Worm (Caenorhabditis elegans): ENCODE measurements around the gene Y14H12A.2.

ce11 chrII:3990706-3991105 lies 1.2 kb upstream of the Y14H12A.2 start:
- no peak for TF ChIP-seq tbx-37 (GFP tag; conservative IDR thresholded peaks at IDR 0.05)
- TF ChIP-seq hmg-4 (GFP tag; optimal IDR thresholded peaks at IDR 0.05) = no peak
- no peak for TF ChIP-seq pes-1 (GFP tag; IDR thresholded peaks at IDR 0.05)
- TF ChIP-seq ama-1 (optimal IDR thresholded peaks at IDR 0.05) = no peak
- TF ChIP-seq scrt-1 (GFP tag; IDR thresholded peaks at IDR 0.05) = no peak
- no peak for TF ChIP-seq F13C5.2 (tag; optimal IDR thresholded peaks at IDR 0.05)
- TF ChIP-seq flt-1 (GFP tag; IDR thresholded peaks at IDR 0.05) = no peak
- no peak for TF ChIP-seq ceh-36 (tag; optimal IDR thresholded peaks at IDR 0.05)
- TF ChIP-seq aly-1 (tag; optimal IDR thresholded peaks at IDR 0.05) = no peak
- TF ChIP-seq tra-4 (tag; optimal IDR thresholded peaks at IDR 0.05) = no peak
- TF ChIP-seq hnd-1 (tag; optimal IDR thresholded peaks at IDR 0.05) = no peak
- no peak for TF ChIP-seq B0310.2 (tag; optimal IDR thresholded peaks at IDR 0.05)
- no peak for TF ChIP-seq ets-7 (tag; optimal IDR thresholded peaks at IDR 0.05)
- TF ChIP-seq hmbx-1 (tag; optimal IDR thresholded peaks at IDR 0.05) = no peak
